Worm (Caenorhabditis elegans) whole organism, L4 larva: ENCODE results near the gene blos-2.

Experiments used
- F37D6.2 ChIP-seq: sonication (generic microtip); optimal IDR thresholded peaks from 2 replicates; lab custom pipeline; 2016; ENCODE audit warnings: mild to moderate bottlenecking, missing genetic modification characterization, missing compliant biosample characterization
- F44E2.7 ChIP-seq: fragments of 200-800 bp; sonication (Bioruptor generic); IDR thresholded peaks from 2 replicates; pipeline ENCODE4 v2.1.2; 2022; ENCODE audit warnings: missing genetic modification characterization, missing compliant biosample characterization
- F49E8.2 ChIP-seq: sonication (generic microtip); optimal IDR thresholded peaks from 2 replicates; lab custom pipeline; 2016; ENCODE audit warnings: missing compliant biosample characterization, mild to moderate bottlenecking, missing genetic modification characterization, borderline replicate concordance
- T26A8.4 ChIP-seq: fragments of 200-800 bp; sonication (Bioruptor generic); IDR thresholded peaks from 2 replicates; pipeline ENCODE4 v1.3.6; 2022; ENCODE audit warnings: missing genetic modification characterization, missing compliant biosample characterization
- Y48G9A.11 ChIP-seq: fragments of 200-800 bp; sonication (Bioruptor generic); IDR thresholded peaks from 2 replicates; pipeline ENCODE4 v1.3.6; 2022; ENCODE audit warnings: missing genetic modification reagents, missing genetic modification characterization, missing compliant biosample characterization
- Y5F2A.4 ChIP-seq: fragments of 200-800 bp; sonication (Bioruptor generic); optimal IDR thresholded peaks from 2 replicates; lab custom pipeline; 2018; ENCODE audit warnings: mild to moderate bottlenecking, missing genetic modification characterization, missing compliant biosample characterization
- ZK337.2 ChIP-seq: fragments of 200-800 bp; sonication (Bioruptor generic); IDR thresholded peaks from 2 replicates; pipeline ENCODE4 v1.3.6; 2022; ENCODE audit warnings: missing genetic modification reagents, missing genetic modification characterization, missing compliant biosample characterization
- arid-1 ChIP-seq: fragments of 200-800 bp; sonication (Bioruptor generic); conservative IDR thresholded peaks from 2 replicates; pipeline ENCODE4 v1.3.6; 2022; ENCODE audit warnings: missing genetic modification reagents, missing genetic modification characterization, missing compliant biosample characterization
- ceh-32 ChIP-seq: sonication (generic microtip); optimal IDR thresholded peaks from 2 replicates; lab custom pipeline; 2016; ENCODE audit warnings: mild to moderate bottlenecking, missing genetic modification characterization, missing compliant biosample characterization; ENCODE audit not compliant: poor library complexity
- ceh-44 ChIP-seq: fragments of 200-800 bp; sonication (Bioruptor generic); IDR thresholded peaks from 2 replicates; pipeline ENCODE4 v1.3.6; 2022; ENCODE audit warnings: missing genetic modification reagents, missing genetic modification characterization, missing compliant biosample characterization
- ces-1 ChIP-seq: fragments of 150-350 bp; sonication (generic microtip); optimal IDR thresholded peaks from 4 replicates; lab custom pipeline; 2014; ENCODE audit warnings: missing biosample characterization, missing genetic modification reagents, missing genetic modification characterization
- dmd-8 ChIP-seq: fragments of 200-800 bp; sonication (Bioruptor generic); IDR thresholded peaks from 2 replicates; pipeline ENCODE4 v1.3.6; 2022; ENCODE audit warnings: missing genetic modification characterization, missing compliant biosample characterization
- dmd-9 ChIP-seq: fragments of 200-800 bp; sonication (Bioruptor generic); IDR thresholded peaks from 2 replicates; pipeline ENCODE4 v1.3.6; 2022; ENCODE audit warnings: missing genetic modification reagents, missing genetic modification characterization, missing compliant biosample characterization
- dve-1 ChIP-seq: sonication (generic microtip); optimal IDR thresholded peaks from 2 replicates; lab custom pipeline; 2017; ENCODE audit warnings: antibody characterized with exemption, mild to moderate bottlenecking, missing genetic modification characterization, missing compliant biosample characterization; ENCODE audit not compliant: insufficient read depth
- fos-1 ChIP-seq: fragments of 150-350 bp; optimal IDR thresholded peaks from 2 replicates; lab custom pipeline; 2014; ENCODE audit warnings: missing biosample characterization, missing genetic modification characterization
- gei-8 ChIP-seq: fragments of 200-800 bp; sonication (Bioruptor generic); optimal IDR thresholded peaks from 2 replicates; lab custom pipeline; 2018; ENCODE audit warnings: mild to moderate bottlenecking, missing genetic modification characterization, missing compliant biosample characterization
- hlh-30 ChIP-seq: sonication (generic microtip); optimal IDR thresholded peaks from 2 replicates; lab custom pipeline; 2017; ENCODE audit warnings: antibody characterized with exemption, mild to moderate bottlenecking, missing genetic modification characterization, missing compliant biosample characterization; ENCODE audit not compliant: insufficient read depth
- lin-1 ChIP-seq: fragments of 200-800 bp; sonication (Bioruptor generic); IDR thresholded peaks from 2 replicates; pipeline ENCODE4 v1.3.6; 2022; ENCODE audit warnings: missing genetic modification reagents, missing genetic modification characterization, missing compliant biosample characterization
- lin-13 ChIP-seq: fragments of 150-350 bp; optimal IDR thresholded peaks from 2 replicates; lab custom pipeline; 2014; ENCODE audit warnings: missing biosample characterization, missing genetic modification reagents, missing genetic modification characterization
- lsy-2 ChIP-seq, 2 experiments: fragments of 150-350 bp in 1 of 2; sonication (generic microtip) in 1 of 2; optimal IDR thresholded peaks; 2 replicates each; lab custom pipeline; 2014 to 2017; ENCODE audit warnings: missing biosample characterization in 2 of 2, missing genetic modification characterization in 2 of 2
- mdl-1 ChIP-seq, 2 experiments: fragments of 150-350 bp in 1 of 2; sonication (generic microtip) in 1 of 2; optimal IDR thresholded peaks; 2 replicates each; lab custom pipeline; 2014 to 2017; ENCODE audit warnings: missing biosample characterization in 2 of 2, missing genetic modification characterization in 2 of 2
- mep-1 ChIP-seq: fragments of 150-350 bp; sonication (generic microtip); optimal IDR thresholded peaks from 3 replicates; lab custom pipeline; 2014; ENCODE audit warnings: missing biosample characterization, missing genetic modification characterization
- nhr-11 ChIP-seq: fragments of 150-350 bp; optimal IDR thresholded peaks from 2 replicates; lab custom pipeline; 2014; ENCODE audit warnings: missing biosample characterization, missing genetic modification characterization
- nhr-111 ChIP-seq: fragments of 200-800 bp; sonication (Bioruptor generic); optimal IDR thresholded peaks from 2 replicates; lab custom pipeline; 2018; ENCODE audit warnings: mild to moderate bottlenecking, missing genetic modification characterization, missing compliant biosample characterization
- nhr-237 ChIP-seq: sonication (generic microtip); optimal IDR thresholded peaks from 2 replicates; lab custom pipeline; 2017; ENCODE audit warnings: missing biosample characterization, missing genetic modification characterization
- nhr-41 ChIP-seq: fragments of 200-800 bp; sonication (Bioruptor generic); IDR thresholded peaks from 2 replicates; pipeline ENCODE4 v1.3.6; 2022; ENCODE audit warnings: missing genetic modification reagents, missing genetic modification characterization, missing compliant biosample characterization
- nhr-48 ChIP-seq: sonication (generic microtip); optimal IDR thresholded peaks from 2 replicates; lab custom pipeline; 2016; ENCODE audit warnings: mild to moderate bottlenecking, missing genetic modification characterization, missing compliant biosample characterization
- nhr-77 ChIP-seq: fragments of 150-350 bp; optimal IDR thresholded peaks from 2 replicates; lab custom pipeline; 2014; ENCODE audit warnings: missing biosample characterization, missing genetic modification characterization
- pha-4 ChIP-seq, 2 experiments: fragments of 150-350 bp in 1 of 2; fragments of 200-800 bp in 1 of 2; sonication (Bioruptor generic) in 1 of 2; IDR thresholded peaks in 1 of 2; optimal IDR thresholded peaks in 1 of 2; 2 replicates each; pipeline versions ENCODE4 v1.3.6 to Lab custom; 2014 to 2022; ENCODE audit warnings: missing genetic modification characterization in 2 of 2, missing genetic modification reagents in 2 of 2, missing biosample characterization in 1 of 2, missing compliant biosample characterization in 1 of 2
- pqm-1 ChIP-seq: sonication (generic microtip); optimal IDR thresholded peaks from 2 replicates; lab custom pipeline; 2017; ENCODE audit warnings: missing biosample characterization, missing genetic modification characterization
- snpc-1.2 ChIP-seq: fragments of 200-800 bp; sonication (Bioruptor generic); IDR thresholded peaks from 2 replicates; pipeline ENCODE4 v1.3.6; 2022; ENCODE audit warnings: missing genetic modification reagents, missing genetic modification characterization, missing compliant biosample characterization
- snpc-4 ChIP-seq: fragments of 150-350 bp; optimal IDR thresholded peaks from 2 replicates; lab custom pipeline; 2014; ENCODE audit warnings: missing biosample characterization, missing genetic modification characterization
- tra-1 ChIP-seq: fragments of 200-800 bp; sonication (Bioruptor generic); IDR thresholded peaks from 2 replicates; pipeline ENCODE4 v1.3.6; 2022; ENCODE audit warnings: missing genetic modification reagents, missing genetic modification characterization, missing compliant biosample characterization
- unc-130 ChIP-seq: sonication (generic microtip); optimal IDR thresholded peaks from 2 replicates; lab custom pipeline; 2016; ENCODE audit warnings: missing genetic modification reagents, missing genetic modification characterization, missing compliant biosample characterization
- unc-62 ChIP-seq, 3 experiments: fragments of 150-350 bp in 1 of 3; sonication (generic microtip); optimal IDR thresholded peaks in 2 of 3; peaks in 1 of 3; 1 replicate in 1 of 3; 2 replicates in 2 of 3; lab custom pipeline; 2014 to 2017; ENCODE audit warnings: missing biosample characterization in 3 of 3, missing genetic modification characterization in 3 of 3, missing genetic modification reagents in 3 of 3, missing genotype in 1 of 3
- zfp-2 ChIP-seq: sonication (generic microtip); optimal IDR thresholded peaks from 2 replicates; lab custom pipeline; 2016; ENCODE audit warnings: mild to moderate bottlenecking, missing genetic modification characterization, missing compliant biosample characterization
- zip-11 ChIP-seq: fragments of 200-800 bp; sonication (Bioruptor generic); IDR thresholded peaks from 2 replicates; pipeline ENCODE4 v1.3.6; 2022; ENCODE audit warnings: missing genetic modification characterization, missing compliant biosample characterization
- ztf-11 ChIP-seq: fragments of 150-350 bp; optimal IDR thresholded peaks from 2 replicates; lab custom pipeline; 2014; ENCODE audit warnings: missing biosample characterization, missing genetic modification characterization

Gene blos-2

ce11 chrIV:6333915-6334314 is at the start of gene blos-2:
TSS of gene blos-2 (plus strand) at chrIV:6334215.
- TF ChIP-seq mdl-1 (tag; optimal IDR thresholded peaks at IDR 0.05; lab: Kevin White, UChicago) (no peak), lin-13 (GFP tag; lab: Kevin White, UChicago) (no peak), F49E8.2 (no peak), nhr-77 (no peak), fos-1 (tag; lab: Kevin White, UChicago) (no peak), ceh-44 (GFP tag; lab: Robert Waterston, UW) (no peak), lin-1 (no peak), zip-11 (GFP tag; lab: Robert Waterston, UW) (no peak), T26A8.4 (no peak), F37D6.2 (tag; lab: Kevin White, UChicago) (no peak), nhr-48 (tag; lab: Kevin White, UChicago) (no peak), hlh-30 (tag; lab: Kevin White, UChicago) (no peak), nhr-111 (no peak), lsy-2 (tag; optimal IDR thresholded peaks at IDR 0.05; lab: Kevin White, UChicago) (no peak), nhr-11 (tag; lab: Kevin White, UChicago) (no peak), pha-4 (GFP tag; IDR thresholded peaks at IDR 0.05; lab: Robert Waterston, UW) (no peak), pha-4 (tag; optimal IDR thresholded peaks at IDR 0.05; lab: Kevin White, UChicago) (no peak), ztf-11 (tag; lab: Kevin White, UChicago) (no peak)

DNA sequence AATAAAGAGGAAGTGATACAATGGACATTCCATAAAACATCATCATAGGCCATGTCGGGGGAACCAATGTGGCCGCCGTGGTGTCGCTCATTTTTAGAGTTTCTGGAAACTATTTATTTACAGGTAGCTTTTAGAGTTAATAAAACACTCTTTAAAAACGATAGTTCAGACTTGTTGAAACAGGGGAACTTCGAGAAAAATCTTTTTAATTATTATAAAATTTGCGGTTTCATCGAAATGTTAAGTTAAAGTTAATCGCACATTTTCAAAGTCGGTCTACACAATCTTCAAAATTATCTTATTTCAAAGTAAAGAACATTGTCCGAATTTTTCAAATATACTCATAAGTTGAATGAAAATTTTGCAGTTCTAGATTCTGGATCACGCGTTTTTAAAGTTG is 49.7 kb upstream of the blos-2 start, which contains the start of gene ops-1:
ops-1 (minus strand) TSS at position 101 of the 400 bp plus-strand sequence.
- TF ChIP-seq tra-1 = no peak
- TF ChIP-seq, all 104 proteins: peak for 0

ce11 chrIV:6290741-6291140 is 43.3 kb upstream of the blos-2 start, which contains the start of gene srv-24:
TSS of gene srv-24 (minus strand) at chrIV:6290841.
- no peak for TF ChIP-seq dmd-8 (GFP tag; lab: Robert Waterston, UW)
- TF ChIP-seq pha-4 (GFP tag; IDR thresholded peaks at IDR 0.05; lab: Robert Waterston, UW) = no peak
- no peak for TF ChIP-seq pha-4 (tag; optimal IDR thresholded peaks at IDR 0.05; lab: Kevin White, UChicago)
- no peak for TF ChIP-seq ceh-32 (tag; lab: Kevin White, UChicago)
- TF ChIP-seq nhr-41 (GFP tag; lab: Robert Waterston, UW) = no peak
- no peak for TF ChIP-seq F44E2.7 (GFP tag; lab: Robert Waterston, UW)
- TF ChIP-seq snpc-4 (tag; lab: Kevin White, UChicago) = no peak
- TF ChIP-seq Y48G9A.11 (GFP tag; lab: Robert Waterston, UW) = no peak
- TF ChIP-seq nhr-237 (tag; lab: Kevin White, UChicago) = no peak
- TF ChIP-seq dmd-9 = no peak
- no peak for TF ChIP-seq ces-1 (GFP tag; lab: Kevin White, UChicago)
- TF ChIP-seq zfp-2 (tag; lab: Kevin White, UChicago) = no peak
- no peak for TF ChIP-seq gei-8
- no peak for TF ChIP-seq Y5F2A.4
- TF ChIP-seq mep-1 (tag; lab: Kevin White, UChicago) = no peak
- TF ChIP-seq ZK337.2 = no peak
- no peak for TF ChIP-seq unc-130 (GFP tag; lab: Kevin White, UChicago)
- TF ChIP-seq F37D6.2 (tag; lab: Kevin White, UChicago) = no peak
- TF ChIP-seq arid-1 (GFP tag; lab: Robert Waterston, UW) = no peak

DNA sequence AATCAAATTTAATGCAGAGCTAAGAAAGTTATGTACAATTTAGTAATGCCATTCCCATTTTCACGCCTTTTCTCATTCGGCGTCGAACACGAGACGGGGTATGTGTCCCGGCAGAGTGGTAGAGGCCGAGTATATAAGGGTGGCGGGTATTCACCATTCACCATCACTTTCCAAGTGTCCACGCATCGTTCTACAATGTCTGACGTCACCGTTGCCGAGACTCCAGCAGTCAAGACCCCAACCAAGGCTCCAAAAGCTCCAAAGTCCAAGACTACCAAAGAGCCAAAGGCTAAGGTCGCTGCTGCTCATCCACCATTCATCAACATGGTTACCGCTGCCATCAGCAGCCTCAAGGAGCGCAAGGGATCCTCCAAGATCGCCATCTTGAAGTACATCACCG is 39.9 kb upstream of the blos-2 start, which contains the start of gene hil-2:
hil-2 (plus strand) TSS at position 160 of the 400 bp plus-strand sequence.
- no peak for TF ChIP-seq pqm-1
- peak; percentile 4 for TF ChIP-seq dve-1 (tag; lab: Kevin White, UChicago)
- TF ChIP-seq snpc-1.2 (GFP tag; lab: Robert Waterston, UW) = 0 out of 2 replicates have a peak, but pooled peaks have one; percentile 27
- TF ChIP-seq unc-62 (GFP tag; optimal IDR thresholded peaks at IDR 0.05 in 1 of 2; lab: Kevin White, UChicago) = peak in 1 of 2 experiments; percentile 66
- no peak for TF ChIP-seq unc-62 (tag; optimal IDR thresholded peaks at IDR 0.05; lab: Kevin White, UChicago)
